Fruit fly (Drosophila melanogaster): ENCODE data around the gene Hsc70-3.

Gene Hsc70-3

dm6 chrX:11806196-11806595 is 721 bp downstream of the Hsc70-3 start (continued):
- 0 out of 2 replicates have a peak, but pooled peaks have one; percentile 10 for TF ChIP-seq CG13287 (GFP tag; IDR thresholded peaks at IDR 0.05; ENCODE audit: partially characterized antibody)
- TF ChIP-seq hkb (optimal IDR thresholded peaks at IDR 0.05): no peak
- peak; percentile 57 for TF ChIP-seq hkb (GFP tag; IDR thresholded peaks at IDR 0.05)
- no peak for TF ChIP-seq CG15011 (GFP tag; optimal IDR thresholded peaks at IDR 0.05)
- TF ChIP-seq CG9817 (tag; optimal IDR thresholded peaks at IDR 0.05): no peak
- TF ChIP-seq ase (GFP tag; IDR thresholded peaks at IDR 0.05): no peak
- no peak for TF ChIP-seq CG10979 (tag; optimal IDR thresholded peaks at IDR 0.05)
- peak; percentile 97 for TF ChIP-seq CG2116 (GFP tag; optimal IDR thresholded peaks at IDR 0.05)
- TF ChIP-seq ttk (GFP tag; IDR thresholded peaks at IDR 0.05): no peak
- TF ChIP-seq sob (GFP tag; IDR thresholded peaks at IDR 0.05): peak; percentile 36; the same call in 1 of the 2 replicates
- TF ChIP-seq Dref (GFP tag; IDR thresholded peaks at IDR 0.05): peak; percentile 44
- no peak for TF ChIP-seq Doc3 (GFP tag; IDR thresholded peaks at IDR 0.05; ENCODE audit: partially characterized antibody)
- TF ChIP-seq D (optimal IDR thresholded peaks at IDR 0.05): no peak
- TF ChIP-seq D (GFP tag; optimal IDR thresholded peaks at IDR 0.05): peak; percentile 4
- 0 out of 2 replicates have a peak, but pooled peaks have one; percentile 21 for TF ChIP-seq amos (GFP tag; IDR thresholded peaks at IDR 0.05; ENCODE audit: partially characterized antibody)
- TF ChIP-seq CG15073 (GFP tag; optimal IDR thresholded peaks at IDR 0.05): no peak
- peak; percentile 90 for TF ChIP-seq CG10267 (tag; optimal IDR thresholded peaks at IDR 0.05)
- no peak; the same call in 1 of the 2 replicates for TF ChIP-seq Bgb (GFP tag; IDR thresholded peaks at IDR 0.05; ENCODE audit: partially characterized antibody)
- TF ChIP-seq CG10543 (GFP tag; optimal IDR thresholded peaks at IDR 0.05): no peak
- peak; percentile 43 for TF ChIP-seq CG2120 (GFP tag; optimal IDR thresholded peaks at IDR 0.05)
- TF ChIP-seq CG14965 (GFP tag; optimal IDR thresholded peaks at IDR 0.05; ENCODE audit: borderline replicate concordance): no peak
- no peak for TF ChIP-seq Eip74EF (GFP tag; optimal IDR thresholded peaks at IDR 0.05)
- no peak for TF ChIP-seq cwo (GFP tag; optimal IDR thresholded peaks at IDR 0.05)
- TF ChIP-seq CG11504 (tag; optimal IDR thresholded peaks at IDR 0.05): peak; percentile 21
- peak in 1 of 2 experiments; percentile 3 for TF ChIP-seq bsh (GFP tag; optimal IDR thresholded peaks at IDR 0.05)
- no peak for TF ChIP-seq CG43689 (GFP tag; IDR thresholded peaks at IDR 0.05)
- TF ChIP-seq CHES-1-like (GFP tag; optimal IDR thresholded peaks at IDR 0.05): no peak
- TF ChIP-seq CG2129 (GFP tag; IDR thresholded peaks at IDR 0.05; ENCODE audit: partially characterized antibody): no peak
- TF ChIP-seq Scr (GFP tag; IDR thresholded peaks at IDR 0.05; ENCODE audit: partially characterized antibody): 0 out of 2 replicates have a peak, but pooled peaks have one; percentile 17
- peak in 1 of 2 experiments; percentile 8 for TF ChIP-seq dpn (GFP tag; optimal IDR thresholded peaks at IDR 0.05)
- peak; percentile 26; the same call in 1 of the 2 replicates for TF ChIP-seq Adf1 (GFP tag; IDR thresholded peaks at IDR 0.05)
- TF ChIP-seq gro (GFP tag; optimal IDR thresholded peaks at IDR 0.05): no peak
- TF ChIP-seq MESR4 (GFP tag; optimal IDR thresholded peaks at IDR 0.05): peak; percentile 48
- no peak for TF ChIP-seq Awh (GFP tag; IDR thresholded peaks at IDR 0.05)
- TF ChIP-seq sug (tag; optimal IDR thresholded peaks at IDR 0.05): peak; percentile 37
- peak; percentile 1 for TF ChIP-seq CoRest (tag; optimal IDR thresholded peaks at IDR 0.05)
- TF ChIP-seq Hand (GFP tag; optimal IDR thresholded peaks at IDR 0.05): peak; percentile 21
- TF ChIP-seq lmd (GFP tag; IDR thresholded peaks at IDR 0.05): no peak
- no peak for TF ChIP-seq CG31365 (tag; optimal IDR thresholded peaks at IDR 0.05)
- TF ChIP-seq Fer3 (tag; optimal IDR thresholded peaks at IDR 0.05): peak; percentile 12
- peak; percentile 36 for TF ChIP-seq CG34376 (GFP tag; optimal IDR thresholded peaks at IDR 0.05)
- TF ChIP-seq pan (optimal IDR thresholded peaks at IDR 0.05): no peak
- TF ChIP-seq pan (GFP tag; optimal IDR thresholded peaks at IDR 0.05 in 1 of 2, IDR thresholded peaks at IDR 0.05 in 1 of 2): peak in 1 of 2 experiments; percentile 15
- no peak for TF ChIP-seq btn (GFP tag; optimal IDR thresholded peaks at IDR 0.05)
- no peak for TF ChIP-seq CG1529 (GFP tag; optimal IDR thresholded peaks at IDR 0.05)
- TF ChIP-seq vfl (GFP tag; optimal IDR thresholded peaks at IDR 0.05): no peak
- TF ChIP-seq CG9932 (GFP tag; IDR thresholded peaks at IDR 0.05): peak; percentile 45; the same call in 1 of the 2 replicates
- no peak for TF ChIP-seq Hmx (GFP tag; optimal IDR thresholded peaks at IDR 0.05)
- TF ChIP-seq Med (GFP tag): peak; percentile 87
- TF ChIP-seq CG3847 (GFP tag; IDR thresholded peaks at IDR 0.05): peak; percentile 51
